Worm (Caenorhabditis elegans) whole organism, early embryonic: ENCODE data around the gene nlp-3.

Source experiments
- F13C5.2 ChIP-seq: sonication (generic microtip); optimal IDR thresholded peaks from 2 replicates; lab custom pipeline; 2017; ENCODE audit warnings: mild to moderate bottlenecking, missing genetic modification characterization, inconsistent platforms, missing compliant biosample characterization
- ceh-13 ChIP-seq: fragments of 200-800 bp; sonication (Bioruptor generic); optimal IDR thresholded peaks from 2 replicates; lab custom pipeline; 2018; ENCODE audit warnings: mild to moderate bottlenecking, missing genetic modification characterization, missing compliant biosample characterization
- flt-1 ChIP-seq: fragments of 200-800 bp; sonication (Bioruptor generic); IDR thresholded peaks from 2 replicates; pipeline ENCODE4 v1.3.6; 2022; ENCODE audit warnings: missing genetic modification characterization, missing compliant biosample characterization
- hnd-1 ChIP-seq: sonication (generic microtip); optimal IDR thresholded peaks from 2 replicates; lab custom pipeline; 2016; ENCODE audit warnings: missing genetic modification characterization, missing compliant biosample characterization
- tbx-11 ChIP-seq: fragments of 200-800 bp; sonication (Bioruptor generic); IDR thresholded peaks from 2 replicates; pipeline ENCODE4 v1.3.6; 2022; ENCODE audit warnings: missing genetic modification characterization, missing compliant biosample characterization

DNA sequence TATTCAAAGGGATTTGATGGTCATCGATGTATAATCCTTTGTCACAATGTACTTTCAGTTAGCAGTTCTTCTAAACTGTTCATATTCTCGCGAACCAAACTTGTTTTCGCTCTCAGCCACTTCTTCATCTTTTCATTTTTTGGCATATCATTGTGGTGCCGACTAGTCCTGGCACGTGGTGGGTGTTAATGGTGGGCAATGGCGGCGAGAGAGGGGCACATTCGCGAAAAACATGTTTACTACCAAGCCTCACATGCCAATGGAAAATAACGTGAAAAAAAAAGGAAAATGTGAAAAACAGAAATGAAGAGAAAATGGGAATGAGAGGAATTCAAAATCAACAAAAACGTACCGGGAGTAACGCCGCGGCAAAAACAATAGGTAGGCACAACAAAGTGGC, 31.1 kb downstream of the nlp-3 start:
- TF ChIP-seq flt-1 (GFP tag; lab: Robert Waterston, UW), result no peak
- no peak for TF ChIP-seq F13C5.2
- TF ChIP-seq tbx-11 (GFP tag; lab: Robert Waterston, UW), result no peak
- TF ChIP-seq hnd-1 (tag; lab: Kevin White, UChicago), result no peak
- TF ChIP-seq ceh-13 (GFP tag; lab: Kevin White, UChicago), result no peak
